Worm (Caenorhabditis elegans): ENCODE measurements around the gene sti-1.
"Not testable (repeated sequence)": the region's sequence is repeated elsewhere in the genome, so short reads cannot be mapped to it uniquely, and the experiment has no call there.

The sti-1 gene

ce11 chrV:814716-815115, 41.4 kb downstream of the sti-1 start, which contains the start of gene R13D11.3 (continued):
- TF ChIP-seq nhr-25 (tag; optimal IDR thresholded peaks at IDR 0.05; ENCODE audit: borderline replicate concordance, insufficient read depth) (no peak), daf-12 (tag; optimal IDR thresholded peaks at IDR 0.05) (no peak), pqm-1 (tag; optimal IDR thresholded peaks at IDR 0.05) (no peak), lim-7 (GFP tag; IDR thresholded peaks at IDR 0.05) (no peak), ceh-44 (GFP tag; IDR thresholded peaks at IDR 0.05) (no peak)

ce11 chrV:817182-817581, 43.9 kb downstream of the sti-1 start, which contains the start of gene R13D11.1:
R13D11.1 (plus strand) TSS chrV:817482.
- TF ChIP-seq F44E2.7 (GFP tag; IDR thresholded peaks at IDR 0.05) (no peak), nhr-48 (tag; optimal IDR thresholded peaks at IDR 0.05) (no peak)

ce11 chrV:820629-821028, 47.3 kb downstream of the sti-1 start, which contains the start of gene srx-32:
srx-32 (minus strand) TSS chrV:820729.
- peak in 1 of 2 experiments; percentile 30 for TF ChIP-seq unc-62 (GFP tag; optimal IDR thresholded peaks at IDR 0.05 in 1 of 2)
- not testable (repeated sequence) for TF ChIP-seq unc-62 (tag; optimal IDR thresholded peaks at IDR 0.05)

- TF ChIP-seq nhr-77 (tag; optimal IDR thresholded peaks at IDR 0.05); dmd-6 (GFP tag; IDR thresholded peaks at IDR 0.05); hif-1 (tag; optimal IDR thresholded peaks at IDR 0.05): not testable (repeated sequence)
Measured at ce11 chrV:822922-823321, 49.6 kb downstream of the sti-1 start, which contains the start of gene srx-31. srx-31 (minus strand) TSS chrV:823022.
